Worm (Caenorhabditis elegans) whole organism, midembryonic: Measurements from ENCODE around the gene F43C11.10.

Source experiments
- cog-1 ChIP-seq: sonication (generic microtip); optimal IDR thresholded peaks from 2 replicates; lab custom pipeline; 2016; ENCODE audit warnings: missing genetic modification characterization, missing compliant biosample characterization
- flt-1 ChIP-seq: fragments of 200-800 bp; sonication (Bioruptor generic); IDR thresholded peaks from 2 replicates; pipeline ENCODE4 v1.3.6; 2022; ENCODE audit warnings: missing genetic modification characterization, missing compliant biosample characterization
- tab-1 ChIP-seq: fragments of 200-800 bp; sonication (Bioruptor generic); IDR thresholded peaks from 2 replicates; pipeline ENCODE4 v1.3.6; 2022; ENCODE audit warnings: missing genetic modification characterization, missing compliant biosample characterization
- ztf-23 ChIP-seq: fragments of 200-800 bp; sonication (Bioruptor generic); IDR thresholded peaks from 2 replicates; pipeline ENCODE4 v1.3.6; 2022; ENCODE audit warnings: missing genetic modification reagents, missing genetic modification characterization, missing compliant biosample characterization
- ztf-29 ChIP-seq: fragments of 200-800 bp; sonication (Bioruptor generic); IDR thresholded peaks from 2 replicates; pipeline ENCODE4 v1.3.6; 2022; ENCODE audit warnings: missing genetic modification reagents, missing genetic modification characterization, missing compliant biosample characterization

- TF ChIP-seq tab-1 (no peak), cog-1 (tag; lab: Kevin White, UChicago) (no peak), flt-1 (GFP tag; lab: Robert Waterston, UW) (no peak), ztf-29 (GFP tag; lab: Robert Waterston, UW) (no peak), ztf-23 (GFP tag; lab: Robert Waterston, UW) (no peak)
These were observed 27.5 kb downstream of the F43C11.10 start, which contains the start of gene ZK1240.11 for ce11 chrII:2324956-2325355.
